Worm (Caenorhabditis elegans) whole organism, young adult: ENCODE results near the gene calu-1.

Experiments used
- D2030.7 ChIP-seq: fragments of 200-800 bp; sonication (Bioruptor generic); IDR thresholded peaks from 2 replicates; pipeline ENCODE4 v1.3.6; 2022; ENCODE audit warnings: missing genetic modification reagents, missing genetic modification characterization, missing compliant biosample characterization
- F22D6.2 ChIP-seq: sonication (generic microtip); optimal IDR thresholded peaks from 2 replicates; lab custom pipeline; 2016; ENCODE audit warnings: mild to moderate bottlenecking, missing genetic modification characterization, missing compliant biosample characterization
- F55B11.4 ChIP-seq: sonication (generic microtip); optimal IDR thresholded peaks from 2 replicates; lab custom pipeline; 2016; ENCODE audit warnings: missing compliant biosample characterization, missing genetic modification characterization, borderline replicate concordance; ENCODE audit not compliant: insufficient read depth
- Y53F4B.3 ChIP-seq: fragments of 200-800 bp; sonication (Bioruptor generic); IDR thresholded peaks from 2 replicates; pipeline ENCODE4 v1.3.6; 2022; ENCODE audit warnings: missing genetic modification reagents, missing genetic modification characterization, missing compliant biosample characterization
- Y53G8AR.9 ChIP-seq: fragments of 200-800 bp; sonication (Bioruptor generic); conservative IDR thresholded peaks from 2 replicates; pipeline ENCODE4 v1.3.6; 2022; ENCODE audit warnings: missing genetic modification reagents, missing genetic modification characterization, missing compliant biosample characterization
- Y67H2A.10 ChIP-seq: fragments of 200-800 bp; sonication (Bioruptor generic); conservative IDR thresholded peaks from 2 replicates; pipeline ENCODE4 v1.3.6; 2022; ENCODE audit warnings: missing genetic modification reagents, missing genetic modification characterization, missing compliant biosample characterization
- akir-1 ChIP-seq: fragments of 200-800 bp; sonication (Bioruptor generic); optimal IDR thresholded peaks from 2 replicates; lab custom pipeline; 2018; ENCODE audit warnings: mild to moderate bottlenecking, missing genetic modification characterization, moderate library complexity, missing compliant biosample characterization
- attf-5 ChIP-seq: fragments of 200-800 bp; sonication (Bioruptor generic); optimal IDR thresholded peaks from 2 replicates; lab custom pipeline; 2018; ENCODE audit warnings: mild to moderate bottlenecking, missing genetic modification characterization, missing compliant biosample characterization
- bed-2 ChIP-seq: fragments of 200-800 bp; sonication (Bioruptor generic); IDR thresholded peaks from 2 replicates; pipeline ENCODE4 v1.3.6; 2022; ENCODE audit warnings: missing genetic modification reagents, missing genetic modification characterization, missing compliant biosample characterization
- ceh-100 ChIP-seq: fragments of 200-800 bp; sonication (Bioruptor generic); IDR thresholded peaks from 2 replicates; pipeline ENCODE4 v1.3.6; 2022; ENCODE audit warnings: missing genetic modification reagents, missing genetic modification characterization, missing compliant biosample characterization
- egl-44 ChIP-seq: fragments of 200-800 bp; sonication (Bioruptor generic); IDR thresholded peaks from 2 replicates; pipeline ENCODE4 v1.3.6; 2022; ENCODE audit warnings: missing genetic modification reagents, missing genetic modification characterization, missing compliant biosample characterization
- egrh-3 ChIP-seq: fragments of 200-800 bp; sonication (Bioruptor generic); IDR thresholded peaks from 2 replicates; pipeline ENCODE4 v1.3.6; 2022; ENCODE audit warnings: missing genetic modification reagents, missing genetic modification characterization, missing compliant biosample characterization
- hlh-12 ChIP-seq: sonication (generic microtip); optimal IDR thresholded peaks from 2 replicates; lab custom pipeline; 2016; ENCODE audit warnings: missing genetic modification characterization, missing compliant biosample characterization
- hrde-1 ChIP-seq: sonication (generic microtip); optimal IDR thresholded peaks from 2 replicates; lab custom pipeline; 2016; ENCODE audit warnings: missing genetic modification characterization, mild to moderate bottlenecking, missing compliant biosample characterization, moderate library complexity, missing genotype, missing genetic modification reagents, borderline replicate concordance
- let-607 ChIP-seq, 2 experiments: fragments of 200-800 bp in 1 of 2; sonication (Bioruptor generic) in 1 of 2; sonication (generic microtip) in 1 of 2; optimal IDR thresholded peaks; 2 replicates each; lab custom pipeline; 2016 to 2018; ENCODE audit warnings: mild to moderate bottlenecking in 2 of 2, missing compliant biosample characterization in 2 of 2, missing genetic modification characterization in 2 of 2, moderate library complexity in 2 of 2, missing genotype in 1 of 2
- lin-40 ChIP-seq: sonication (generic microtip); optimal IDR thresholded peaks from 2 replicates; lab custom pipeline; 2016; ENCODE audit warnings: missing genetic modification characterization, mild to moderate bottlenecking, missing compliant biosample characterization, missing genotype, missing genetic modification reagents
- lsy-27 ChIP-seq: sonication (generic microtip); optimal IDR thresholded peaks from 2 replicates; lab custom pipeline; 2017; ENCODE audit warnings: missing genetic modification characterization, mild to moderate bottlenecking, missing compliant biosample characterization, antibody characterized with exemption, missing genotype, borderline replicate concordance; ENCODE audit not compliant: insufficient read depth
- madf-3 ChIP-seq: fragments of 200-800 bp; sonication (Bioruptor generic); IDR thresholded peaks from 2 replicates; pipeline ENCODE4 v1.3.6; 2022; ENCODE audit warnings: missing genetic modification reagents, missing genetic modification characterization, missing compliant biosample characterization
- madf-8 ChIP-seq: fragments of 200-800 bp; sonication (Bioruptor generic); conservative IDR thresholded peaks from 2 replicates; pipeline ENCODE4 v1.3.6; 2022; ENCODE audit warnings: missing genetic modification reagents, missing genetic modification characterization, missing compliant biosample characterization
- nfya-1 ChIP-seq: sonication (generic microtip); optimal IDR thresholded peaks from 2 replicates; lab custom pipeline; 2017; ENCODE audit warnings: antibody characterized with exemption, missing compliant biosample characterization, missing genetic modification characterization, borderline replicate concordance; ENCODE audit not compliant: insufficient read depth
- nfya-2 ChIP-seq: fragments of 200-800 bp; sonication (Bioruptor generic); IDR thresholded peaks from 2 replicates; pipeline ENCODE4 v1.3.6; 2022; ENCODE audit warnings: missing genetic modification reagents, missing genetic modification characterization, missing compliant biosample characterization
- nhr-179 ChIP-seq: sonication (generic microtip); optimal IDR thresholded peaks from 2 replicates; lab custom pipeline; 2016; ENCODE audit warnings: mild to moderate bottlenecking, missing genetic modification characterization, missing compliant biosample characterization
- nhr-80 ChIP-seq: sonication (generic microtip); optimal IDR thresholded peaks from 2 replicates; lab custom pipeline; 2016; ENCODE audit warnings: missing genetic modification characterization, missing compliant biosample characterization
- nhr-90 ChIP-seq: sonication (generic microtip); optimal IDR thresholded peaks from 2 replicates; lab custom pipeline; 2016; ENCODE audit warnings: missing genotype, mild to moderate bottlenecking, missing genetic modification characterization, missing compliant biosample characterization
- repo-1 ChIP-seq: sonication (generic microtip); optimal IDR thresholded peaks from 2 replicates; lab custom pipeline; 2017; ENCODE audit warnings: mild to moderate bottlenecking, missing genetic modification characterization, missing compliant biosample characterization
- snpc-1.3 ChIP-seq: sonication (generic microtip); optimal IDR thresholded peaks from 2 replicates; lab custom pipeline; 2017; ENCODE audit warnings: missing genetic modification characterization, mild to moderate bottlenecking, missing compliant biosample characterization, antibody characterized with exemption, moderate library complexity, missing genotype, missing genetic modification reagents; ENCODE audit not compliant: insufficient read depth
- snpc-3.4 ChIP-seq: sonication (generic microtip); optimal IDR thresholded peaks from 2 replicates; lab custom pipeline; 2017; ENCODE audit warnings: missing genetic modification characterization, mild to moderate bottlenecking, missing compliant biosample characterization, antibody characterized with exemption, moderate library complexity, missing genotype, missing genetic modification reagents
- snpc-4 ChIP-seq, 5 experiments: fragments of 150-350 bp in 1 of 5; sonication (generic microtip) in 4 of 5; optimal IDR thresholded peaks; 2 replicates each; lab custom pipeline; 2014 to 2018; ENCODE audit warnings: missing genetic modification characterization in 5 of 5, missing biosample characterization in 3 of 5, antibody characterized with exemption in 2 of 5, mild to moderate bottlenecking in 2 of 5, missing compliant biosample characterization in 2 of 5, missing genotype in 2 of 5, moderate library complexity in 2 of 5, missing genetic modification reagents in 1 of 5
- somi-1 ChIP-seq: fragments of 200-800 bp; sonication (Bioruptor generic); optimal IDR thresholded peaks from 2 replicates; lab custom pipeline; 2018; ENCODE audit warnings: mild to moderate bottlenecking, missing genetic modification characterization, missing compliant biosample characterization
- sptf-2 ChIP-seq: fragments of 200-800 bp; sonication (Bioruptor generic); optimal IDR thresholded peaks from 2 replicates; lab custom pipeline; 2018; ENCODE audit warnings: mild to moderate bottlenecking, missing genetic modification characterization, missing compliant biosample characterization
- tbp1 ChIP-seq: fragments of 200-800 bp; sonication (Bioruptor generic); optimal IDR thresholded peaks from 2 replicates; lab custom pipeline; 2018; ENCODE audit warnings: mild to moderate bottlenecking, missing genetic modification characterization, missing compliant biosample characterization
- xnd-1 ChIP-seq: sonication (generic microtip); optimal IDR thresholded peaks from 2 replicates; lab custom pipeline; 2016; ENCODE audit warnings: missing genotype, missing genetic modification reagents, missing genetic modification characterization, missing compliant biosample characterization
- ztf-18 ChIP-seq: sonication (generic microtip); optimal IDR thresholded peaks from 2 replicates; lab custom pipeline; 2016; ENCODE audit warnings: missing genotype, mild to moderate bottlenecking, missing genetic modification characterization, missing compliant biosample characterization
- ztf-6 ChIP-seq: fragments of 200-800 bp; sonication (Bioruptor generic); IDR thresholded peaks from 2 replicates; pipeline ENCODE4 v1.3.6; 2022; ENCODE audit warnings: missing genetic modification reagents, missing genetic modification characterization, missing compliant biosample characterization

calu-1 gene

ce11 chrX:4932023-4932422, 38.7 kb downstream of the calu-1 start:
- TF ChIP-seq lsy-27 (tag; lab: Kevin White, UChicago) (no peak), ztf-18 (tag; lab: Kevin White, UChicago) (no peak), snpc-4 (GFP tag; optimal IDR thresholded peaks at IDR 0.05; lab: Kevin White, UChicago) (no peak), snpc-4 (tag; optimal IDR thresholded peaks at IDR 0.05; lab: Kevin White, UChicago) (no peak), hrde-1 (tag; lab: Kevin White, UChicago) (no peak), ceh-100 (GFP tag; lab: Robert Waterston, UW) (no peak), Y53F4B.3 (no peak), snpc-3.4 (tag; lab: Kevin White, UChicago) (no peak), Y67H2A.10 (GFP tag; lab: Robert Waterston, UW) (no peak), lin-40 (tag; lab: Kevin White, UChicago) (no peak), hlh-12 (tag; lab: Kevin White, UChicago) (no peak), nfya-1 (tag; lab: Kevin White, UChicago) (no peak), snpc-1.3 (tag; lab: Kevin White, UChicago) (no peak), attf-5 (GFP tag; lab: Kevin White, UChicago) (no peak), akir-1 (no peak), repo-1 (tag; lab: Kevin White, UChicago) (no peak)

ce11 chrX:4929657-4930056, 41.1 kb downstream of the calu-1 start, which contains the start of gene mct-4:
mct-4 (minus strand) TSS chrX:4929757.
- TF ChIP-seq nhr-179 (tag; lab: Kevin White, UChicago) (no peak), D2030.7 (GFP tag; lab: Robert Waterston, UW) (no peak), snpc-3.4 (tag; lab: Kevin White, UChicago) (no peak), Y53G8AR.9 (GFP tag; lab: Robert Waterston, UW) (no peak), hrde-1 (tag; lab: Kevin White, UChicago) (no peak), somi-1 (GFP tag; lab: Kevin White, UChicago) (no peak), sptf-2 (GFP tag; lab: Kevin White, UChicago) (no peak)

DNA sequence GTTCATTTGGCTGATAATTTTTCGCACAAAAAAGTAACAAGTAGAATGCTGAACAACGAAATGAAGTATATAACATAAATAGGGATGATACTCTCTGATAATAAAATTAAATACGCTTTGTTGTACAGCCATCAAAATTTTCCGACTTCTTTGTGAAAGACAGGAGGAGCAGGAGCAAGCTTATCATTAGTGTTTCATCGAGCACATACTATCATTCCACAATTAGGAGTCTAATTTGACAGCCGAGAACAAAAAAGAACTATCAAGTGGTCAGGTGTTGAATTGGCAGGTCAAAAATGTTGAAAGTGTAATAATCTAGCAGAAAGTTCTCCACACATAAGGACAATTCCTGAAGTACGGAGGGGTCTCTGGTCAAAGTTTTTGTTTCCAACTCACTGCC, 42.6 kb downstream of the calu-1 start:
- TF ChIP-seq nfya-2 (GFP tag; lab: Robert Waterston, UW) (no peak), nhr-80 (tag; lab: Kevin White, UChicago) (peak; percentile 88), egrh-3 (GFP tag; lab: Robert Waterston, UW) (no peak), let-607 (tag; optimal IDR thresholded peaks at IDR 0.05; lab: Kevin White, UChicago) (peak in 1 of 2 experiments; percentile 4), bed-2 (GFP tag; lab: Robert Waterston, UW) (no peak), F22D6.2 (tag; lab: Kevin White, UChicago) (no peak), egl-44 (GFP tag; lab: Robert Waterston, UW) (no peak), nhr-90 (tag; lab: Kevin White, UChicago) (no peak), F55B11.4 (no peak), ztf-6 (GFP tag; lab: Robert Waterston, UW) (no peak), madf-8 (GFP tag; lab: Robert Waterston, UW) (no peak), hlh-12 (tag; lab: Kevin White, UChicago) (no peak), madf-3 (GFP tag; lab: Robert Waterston, UW) (no peak), xnd-1 (tag; lab: Kevin White, UChicago) (no peak), tbp1 (GFP tag; lab: Kevin White, UChicago) (no peak)
